Fruit fly (Drosophila melanogaster): ENCODE measurements around the gene tilB.

Gene tilB

DNA sequence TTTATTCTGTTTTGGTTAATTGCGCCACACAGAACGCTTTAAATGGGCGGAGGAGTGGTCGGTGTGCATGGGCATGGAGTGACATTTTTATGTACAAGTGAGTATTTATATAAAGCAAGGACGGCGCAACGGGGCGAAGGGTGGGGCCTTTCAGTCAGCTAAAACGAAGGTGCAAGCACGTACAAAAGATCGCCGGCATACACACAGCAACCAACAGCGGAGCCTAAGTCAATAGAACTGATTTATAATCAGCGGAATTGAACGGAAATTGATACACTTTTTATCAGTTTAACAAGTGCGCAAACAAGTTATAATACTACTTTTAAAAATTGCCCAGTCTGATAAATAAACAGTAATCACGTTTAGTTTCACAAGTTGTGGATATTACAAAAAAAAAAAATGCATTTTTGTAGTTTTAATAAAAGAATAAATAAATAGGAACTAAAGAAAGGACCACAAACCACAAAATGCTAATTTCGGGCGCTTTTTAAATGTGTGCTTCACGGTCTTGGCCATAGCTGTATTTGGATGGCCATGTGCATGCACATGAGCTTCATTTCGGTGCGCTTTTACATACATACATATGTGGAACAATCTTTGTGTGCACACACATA is 29.8 kb downstream of the tilB start:
- TF ChIP-seq CG8478 (optimal IDR thresholded peaks at IDR 0.05) = no peak
- TF ChIP-seq CTCF (optimal IDR thresholded peaks at IDR 0.05) = no peak

DNA sequence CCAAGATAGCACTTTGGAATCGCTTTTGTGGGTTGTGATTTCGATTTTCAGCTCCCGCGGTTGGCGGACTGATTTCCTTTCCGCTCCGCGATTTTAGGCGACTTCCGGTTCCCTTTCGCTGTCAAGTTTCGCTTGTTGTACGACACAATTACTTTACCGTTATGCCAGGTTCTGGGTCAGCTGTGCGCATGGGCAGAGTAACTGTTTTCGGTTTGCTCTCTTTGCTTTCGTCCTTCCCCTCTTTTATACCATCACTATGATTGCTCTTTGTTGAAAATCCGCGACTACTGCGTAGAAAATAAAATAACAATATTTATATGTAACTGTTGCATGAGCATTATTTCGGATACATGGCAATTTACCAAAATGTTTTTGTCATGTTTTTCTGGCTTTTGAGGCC is 31.1 kb downstream of the tilB start:
- TF ChIP-seq CTCF (optimal IDR thresholded peaks at IDR 0.05) (no peak), CG8478 (optimal IDR thresholded peaks at IDR 0.05) (no peak)

DNA sequence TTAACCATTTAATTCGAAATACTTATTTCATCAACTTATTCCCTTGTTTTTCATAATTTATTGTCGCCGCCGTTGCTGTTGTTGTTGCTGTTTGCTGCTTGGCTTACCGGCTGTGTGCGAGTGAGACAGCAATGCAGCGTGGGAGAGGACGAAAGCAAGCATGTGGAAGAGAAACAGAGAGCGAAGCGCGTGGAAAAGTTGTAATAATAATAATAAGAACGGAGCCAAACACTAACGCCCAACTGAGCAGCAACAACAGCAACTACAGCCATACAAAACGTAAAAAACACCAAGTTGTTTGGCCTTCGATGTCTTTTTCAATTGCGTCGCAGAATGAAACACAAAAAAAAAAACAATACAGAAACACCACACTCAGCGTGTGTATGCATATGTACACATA is 31.6 kb downstream of the tilB start:
- TF ChIP-seq CTCF (optimal IDR thresholded peaks at IDR 0.05) (no peak), CG8478 (optimal IDR thresholded peaks at IDR 0.05) (no peak)

DNA sequence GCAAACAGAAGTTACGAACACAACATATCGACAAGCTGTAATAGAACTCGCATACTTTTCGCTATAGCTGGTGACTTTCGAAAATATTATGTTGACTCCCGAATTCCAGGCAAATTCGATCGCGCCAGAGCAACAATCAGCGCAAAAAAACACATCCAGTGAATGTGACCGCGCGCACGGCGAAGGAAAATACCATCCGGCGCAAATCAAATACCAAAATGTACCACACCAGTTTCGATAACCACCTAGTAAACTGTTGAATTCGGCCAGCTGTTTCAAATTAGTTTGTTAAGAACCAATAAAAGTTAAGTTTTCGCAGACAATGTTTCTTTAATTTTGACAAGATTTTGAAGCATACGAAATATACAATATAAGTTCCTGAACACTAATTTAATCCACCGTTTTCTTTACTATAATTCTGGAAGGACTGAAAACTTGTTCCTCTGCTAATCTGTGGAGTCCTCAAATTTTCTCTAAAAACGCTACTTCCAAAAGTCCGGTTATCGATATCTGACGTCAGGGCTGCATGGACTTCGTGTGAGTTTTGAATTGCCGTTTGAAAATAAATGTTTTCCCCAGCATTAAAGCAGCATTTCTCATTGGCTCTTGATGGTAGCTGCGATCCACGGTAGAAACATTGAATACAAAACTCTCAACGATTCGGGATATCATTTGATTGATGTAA is 32.5 kb downstream of the tilB start, which contains the start of the genes Cp110 and CG12576:
Cp110 (plus strand) TSS at position 223 of the 685 bp plus-strand sequence.
CG12576 (minus strand) TSS at position 498 of the 685 bp plus-strand sequence.
- TF ChIP-seq CTCF (optimal IDR thresholded peaks at IDR 0.05) (no peak), CG8478 (optimal IDR thresholded peaks at IDR 0.05) (no peak)

DNA sequence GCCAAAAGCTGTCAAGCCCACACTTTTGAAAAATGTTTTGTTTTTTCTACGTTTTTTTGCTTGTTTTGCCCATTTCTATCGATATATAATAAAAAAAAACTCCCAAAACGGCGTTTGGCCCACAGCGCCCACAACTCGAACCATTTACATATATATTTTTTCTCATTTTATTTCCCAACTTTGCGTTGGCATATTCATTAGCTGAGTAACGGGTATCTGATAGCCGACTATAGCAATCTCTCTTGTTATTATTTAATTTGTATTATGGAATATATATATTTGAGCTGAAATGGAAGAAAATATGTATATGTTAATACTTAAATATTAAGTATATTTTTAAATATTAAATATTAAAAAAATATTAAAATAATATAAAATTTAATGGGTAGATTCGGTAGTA is 37.0 kb downstream of the tilB start:
- TF ChIP-seq CTCF (optimal IDR thresholded peaks at IDR 0.05) (no peak), CG8478 (optimal IDR thresholded peaks at IDR 0.05) (no peak)

DNA sequence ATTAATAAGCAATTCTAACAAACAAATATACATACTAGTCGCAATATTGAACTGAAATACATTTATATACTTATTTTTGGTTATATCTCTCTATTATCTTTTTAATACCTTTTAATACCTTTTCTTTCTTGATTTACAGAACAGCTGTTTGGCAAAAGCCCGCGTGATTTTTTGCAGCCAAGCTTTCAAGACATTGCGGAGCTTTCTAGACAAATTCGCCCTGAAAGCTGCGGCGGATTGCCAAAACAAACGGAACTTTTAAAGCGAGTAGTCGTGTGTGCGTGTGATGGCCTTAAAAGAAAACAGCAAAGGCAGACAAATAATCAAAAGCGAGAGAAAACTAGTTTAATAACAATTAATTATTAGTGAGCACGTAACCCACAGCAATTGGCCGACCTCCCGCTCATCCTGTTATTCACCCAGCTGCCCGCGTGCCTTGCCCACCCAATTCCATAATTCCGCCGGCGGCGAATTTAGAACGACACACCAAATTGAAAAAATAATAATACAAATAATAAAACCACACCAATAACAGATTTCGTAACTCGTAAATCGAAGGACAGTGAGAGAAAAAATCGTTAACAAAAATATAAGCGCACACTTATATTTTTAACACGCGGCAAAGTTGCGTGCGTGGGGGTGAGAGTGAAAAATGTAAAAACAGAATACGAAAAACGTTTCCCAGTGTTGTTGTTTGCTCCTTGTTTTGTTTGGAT is 37.5 kb downstream of the tilB start:
- TF ChIP-seq CG8478 (optimal IDR thresholded peaks at IDR 0.05) (no peak), CTCF (optimal IDR thresholded peaks at IDR 0.05) (no peak)

DNA sequence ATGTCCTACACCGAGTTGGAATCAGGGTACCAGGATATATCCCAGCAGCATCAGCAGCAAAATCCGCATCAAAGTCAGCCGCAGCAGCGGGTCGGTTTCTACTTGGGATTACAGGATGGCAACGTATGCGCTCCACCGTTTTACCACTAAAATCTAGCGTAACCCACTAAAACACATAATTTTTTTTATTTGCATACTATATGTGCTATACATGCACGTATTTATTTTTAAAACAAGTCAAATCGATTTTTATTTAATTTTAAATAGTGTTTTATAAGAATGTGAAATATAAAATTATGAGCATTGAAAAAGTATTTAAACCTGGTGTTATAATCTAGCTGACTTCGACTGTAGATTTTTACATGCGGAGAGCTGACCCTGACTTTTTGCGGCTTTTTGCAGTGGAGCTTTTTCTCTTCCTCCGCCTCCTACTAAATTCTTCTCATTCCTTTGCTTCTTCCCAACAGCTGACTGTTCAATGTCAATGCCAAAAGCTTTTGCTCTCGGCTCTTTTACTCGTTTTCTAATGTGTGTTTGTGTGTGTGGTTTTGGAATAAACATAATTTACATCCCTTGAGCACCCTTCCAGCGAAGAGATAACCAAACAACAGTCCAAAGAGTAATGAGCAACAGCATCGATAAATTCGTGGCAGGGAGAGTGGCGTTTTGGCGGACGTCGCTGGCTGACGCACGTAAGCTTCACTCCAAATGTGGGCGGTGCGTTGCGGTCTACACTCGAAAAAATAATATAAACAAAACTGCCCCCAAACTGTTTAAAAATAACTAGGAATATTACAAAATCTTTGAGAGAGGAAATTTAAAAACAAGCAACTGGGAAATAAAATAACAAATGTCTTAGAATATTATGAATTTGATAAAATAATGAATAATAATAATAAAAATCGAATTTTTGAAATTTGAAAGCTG is 38.4 kb downstream of the tilB start:
- TF ChIP-seq CTCF (optimal IDR thresholded peaks at IDR 0.05) (no peak), CG8478 (optimal IDR thresholded peaks at IDR 0.05) (no peak)

DNA sequence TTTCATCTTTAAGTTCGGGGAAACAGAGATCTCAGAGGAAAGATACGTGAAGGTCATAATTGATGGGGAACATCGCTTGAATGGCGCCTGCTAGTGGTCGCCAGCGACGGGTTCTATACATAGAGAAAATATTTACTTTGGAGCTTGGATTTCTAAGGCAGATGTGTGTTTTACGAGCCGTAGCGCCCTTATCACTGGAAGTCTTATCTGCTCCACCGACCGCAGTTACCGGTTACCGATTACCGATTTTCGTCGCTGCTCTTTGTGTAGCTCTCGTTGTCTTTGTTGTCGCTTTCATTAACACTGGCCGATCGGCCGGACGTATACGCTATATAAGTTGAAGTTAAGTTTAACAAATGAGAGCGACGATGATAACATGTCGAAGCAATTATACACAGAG is 41.0 kb downstream of the tilB start:
- TF ChIP-seq CG8478 (optimal IDR thresholded peaks at IDR 0.05) (no peak), CTCF (optimal IDR thresholded peaks at IDR 0.05) (no peak)

DNA sequence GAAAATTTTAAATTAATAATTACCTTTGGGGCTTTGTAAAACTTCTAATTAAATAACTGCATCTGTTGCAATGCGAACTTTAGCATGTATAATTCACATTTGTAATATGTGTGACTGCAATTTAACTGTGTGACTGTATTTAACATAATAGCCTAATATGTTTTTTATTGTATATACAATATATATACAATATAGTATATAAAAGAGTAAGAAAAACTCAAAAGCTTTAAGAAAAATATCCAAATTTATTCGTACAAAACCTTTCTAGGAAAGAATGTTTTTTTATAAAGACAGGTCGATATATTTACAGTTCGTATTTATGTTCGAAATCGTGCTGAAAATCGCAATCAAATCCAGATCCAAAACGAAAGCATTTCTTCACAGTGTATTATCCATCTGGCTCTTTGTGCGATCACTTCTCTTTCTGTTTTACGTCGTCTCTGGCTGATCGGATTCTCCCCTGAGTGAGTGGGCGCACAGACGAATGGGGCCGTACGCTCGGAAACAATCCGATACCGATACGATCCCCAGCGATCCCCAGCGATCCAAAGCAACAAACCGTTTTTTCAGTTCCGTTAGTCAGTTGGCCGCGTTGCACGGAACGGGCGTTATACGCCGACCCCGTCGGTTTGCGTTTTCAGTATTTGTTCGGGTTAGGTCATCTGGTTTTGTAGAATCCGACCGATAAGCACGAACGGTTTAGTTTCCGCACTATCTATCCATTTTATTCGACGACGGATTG is 41.7 kb downstream of the tilB start:
- no peak for TF ChIP-seq CG8478 (optimal IDR thresholded peaks at IDR 0.05)
- no peak for TF ChIP-seq CTCF (optimal IDR thresholded peaks at IDR 0.05)

DNA sequence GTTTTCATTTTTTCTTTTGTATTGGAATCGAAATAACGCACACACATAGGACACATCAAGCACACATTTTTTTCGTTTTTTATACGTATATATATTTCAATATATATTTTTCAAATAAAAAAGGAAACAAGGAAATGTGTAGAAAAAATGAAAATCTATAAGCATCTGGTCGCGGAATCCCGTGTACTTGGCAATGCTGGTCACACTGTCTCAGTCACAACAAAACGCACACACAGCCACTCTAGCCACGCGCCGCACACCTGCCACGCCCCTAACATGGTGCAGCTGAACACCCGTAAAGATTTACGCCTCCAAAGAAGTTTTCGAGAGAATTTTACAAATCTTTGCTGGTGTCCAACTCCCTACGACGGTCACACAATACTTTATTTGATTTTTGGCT is 50.0 kb downstream of the tilB start:
- no peak for TF ChIP-seq CTCF (optimal IDR thresholded peaks at IDR 0.05)
- no peak for TF ChIP-seq CG8478 (optimal IDR thresholded peaks at IDR 0.05)

All from S2 (cell line).